Fruit fly (Drosophila melanogaster) whole organism, wandering third instar larva: ENCODE measurements around the gene CG11251.

Source experiments
- Abd-B ChIP-seq: fragments of >200 bp; optimal IDR thresholded peaks from 2 replicates; lab custom pipeline; 2017; ENCODE audit warnings: missing biosample characterization, missing genetic modification characterization
- CG32264 ChIP-seq: fragments of 200-800 bp; sonication (Bioruptor generic); optimal IDR thresholded peaks from 2 replicates; lab custom pipeline; 2016; ENCODE audit warnings: missing biosample characterization, missing genetic modification characterization
- CG9705 ChIP-seq: fragments of 200-800 bp; sonication (Bioruptor generic); optimal IDR thresholded peaks from 2 replicates; lab custom pipeline; 2018; ENCODE audit warnings: missing biosample characterization, mild to moderate bottlenecking, missing genetic modification characterization
- CrebA ChIP-seq: fragments of 200-800 bp; sonication (Bioruptor generic); optimal IDR thresholded peaks from 2 replicates; lab custom pipeline; 2016; ENCODE audit warnings: missing biosample characterization, mild to moderate bottlenecking, missing genetic modification characterization, borderline replicate concordance
- Dfd ChIP-seq: fragments of >200 bp; optimal IDR thresholded peaks from 2 replicates; lab custom pipeline; 2017; ENCODE audit warnings: missing biosample characterization, missing genetic modification characterization
- Dif ChIP-seq: fragments of 200-275, 200-300 bp; sonication (Bioruptor generic); optimal IDR thresholded peaks from 2 replicates; lab custom pipeline; 2018; ENCODE audit warnings: missing biosample characterization, missing genetic modification characterization; ENCODE audit not compliant: partially characterized antibody
- GATAd ChIP-seq: sonication (Bioruptor generic); optimal IDR thresholded peaks from 2 replicates; lab custom pipeline; 2016; ENCODE audit warnings: missing biosample characterization, missing genetic modification characterization
- HLH106 ChIP-seq: fragments of 200-800 bp; optimal IDR thresholded peaks from 3 replicates; lab custom pipeline; 2019; ENCODE audit warnings: missing biosample characterization, mild to moderate bottlenecking, missing genetic modification characterization, moderate library complexity
- Hr78 ChIP-seq: fragments of >200 bp; optimal IDR thresholded peaks from 2 replicates; lab custom pipeline; 2017; ENCODE audit warnings: missing biosample characterization, missing genetic modification characterization
- Hr83 ChIP-seq: fragments of 200-300 bp; sonication (Bioruptor generic); optimal IDR thresholded peaks from 2 replicates; lab custom pipeline; 2016; ENCODE audit warnings: missing biosample characterization, mild to moderate bottlenecking, missing genetic modification characterization, moderate library complexity; ENCODE audit not compliant: poor library complexity, severe bottlenecking
- Jra ChIP-seq: sonication (Bioruptor generic); optimal IDR thresholded peaks from 2 replicates; lab custom pipeline; 2016; ENCODE audit warnings: missing biosample characterization, missing genetic modification characterization
- Mio ChIP-seq: sonication (Bioruptor generic); optimal IDR thresholded peaks from 2 replicates; lab custom pipeline; 2016; ENCODE audit warnings: missing biosample characterization, missing genetic modification characterization
- Myc ChIP-seq: fragments of >200 bp; optimal IDR thresholded peaks from 2 replicates; lab custom pipeline; 2017
- N ChIP-seq: fragments of >200 bp; optimal IDR thresholded peaks from 2 replicates; lab custom pipeline; 2018; ENCODE audit warnings: missing biosample characterization, missing external identifiers, missing genetic modification characterization
- OdsH ChIP-seq: fragments of 200-800 bp; sonication (Bioruptor generic); optimal IDR thresholded peaks from 2 replicates; lab custom pipeline; 2016; ENCODE audit warnings: missing biosample characterization, mild to moderate bottlenecking, missing genetic modification characterization
- Rel ChIP-seq, 2 experiments: fragments of 200-800 bp; sonication (Bioruptor generic) in 1 of 2; optimal IDR thresholded peaks; 2 replicates in 1 of 2; 3 replicates in 1 of 2; lab custom pipeline; 2016 to 2019; ENCODE audit warnings: mild to moderate bottlenecking in 2 of 2, missing biosample characterization in 2 of 2, missing genetic modification characterization in 2 of 2, moderate library complexity in 1 of 2
- Sp1 ChIP-seq: fragments of 200-800 bp; sonication (Bioruptor generic); optimal IDR thresholded peaks from 3 replicates; lab custom pipeline; 2019; ENCODE audit warnings: missing biosample characterization, mild to moderate bottlenecking, missing genetic modification characterization, moderate library complexity
- brk ChIP-seq: fragments of 200-800 bp; sonication (Bioruptor generic); optimal IDR thresholded peaks from 2 replicates; lab custom pipeline; 2016; ENCODE audit warnings: missing biosample characterization, mild to moderate bottlenecking, missing genetic modification characterization
- dl ChIP-seq, 2 experiments: fragments of 175-275, 200-275 bp in 1 of 2; fragments of 200-275 bp in 1 of 2; sonication (Bioruptor generic); optimal IDR thresholded peaks; lab custom pipeline; 2018; ENCODE audit warnings: mild to moderate bottlenecking in 2 of 2, missing biosample characterization in 2 of 2, missing genetic modification characterization in 2 of 2, moderate library complexity in 2 of 2; ENCODE audit not compliant: partially characterized antibody in 2 of 2, insufficient read depth in 1 of 2
- dmrt93B ChIP-seq: fragments of 200-800 bp; sonication (Bioruptor generic); optimal IDR thresholded peaks from 2 replicates; lab custom pipeline; 2018; ENCODE audit warnings: missing biosample characterization, mild to moderate bottlenecking, missing genetic modification characterization
- dsf ChIP-seq: sonication (Bioruptor generic); optimal IDR thresholded peaks from 2 replicates; lab custom pipeline; 2016; ENCODE audit warnings: missing biosample characterization, missing genetic modification characterization, borderline replicate concordance
- foxo ChIP-seq, 2 experiments: fragments of 200-800 bp; sonication (Bioruptor generic); optimal IDR thresholded peaks; 2 replicates in 1 of 2; 3 replicates in 1 of 2; lab custom pipeline; 2016 to 2017; ENCODE audit warnings: missing biosample characterization in 2 of 2, missing genetic modification characterization in 2 of 2
- fru ChIP-seq: fragments of 200-800 bp; sonication (Bioruptor generic); optimal IDR thresholded peaks from 3 replicates; lab custom pipeline; 2016; ENCODE audit warnings: missing biosample characterization, mild to moderate bottlenecking, missing genetic modification characterization
- jim ChIP-seq: fragments of 175-275, 200-325 bp; sonication (Bioruptor generic); optimal IDR thresholded peaks from 2 replicates; lab custom pipeline; 2016; ENCODE audit warnings: missing biosample characterization, mild to moderate bottlenecking, missing genetic modification characterization
- psq ChIP-seq: fragments of 200-800 bp; sonication (Bioruptor generic); optimal IDR thresholded peaks from 3 replicates; lab custom pipeline; 2017; ENCODE audit warnings: missing biosample characterization, mild to moderate bottlenecking, missing genetic modification characterization, moderate library complexity
- sage ChIP-seq: fragments of 200-800 bp; sonication (Bioruptor generic); optimal IDR thresholded peaks from 2 replicates; lab custom pipeline; 2016; ENCODE audit warnings: missing biosample characterization, mild to moderate bottlenecking, missing genetic modification characterization
- sv ChIP-seq: fragments of 200-800 bp; sonication (Bioruptor generic); optimal IDR thresholded peaks from 3 replicates; lab custom pipeline; 2016; ENCODE audit warnings: missing biosample characterization, missing genetic modification characterization
- tai ChIP-seq: sonication (Bioruptor generic); optimal IDR thresholded peaks from 2 replicates; lab custom pipeline; 2016; ENCODE audit warnings: missing biosample characterization, missing genetic modification characterization
- usp ChIP-seq: fragments of >200 bp; optimal IDR thresholded peaks from 2 replicates; lab custom pipeline; 2017; ENCODE audit warnings: missing biosample characterization, missing genetic modification characterization

CG11251 gene

DNA sequence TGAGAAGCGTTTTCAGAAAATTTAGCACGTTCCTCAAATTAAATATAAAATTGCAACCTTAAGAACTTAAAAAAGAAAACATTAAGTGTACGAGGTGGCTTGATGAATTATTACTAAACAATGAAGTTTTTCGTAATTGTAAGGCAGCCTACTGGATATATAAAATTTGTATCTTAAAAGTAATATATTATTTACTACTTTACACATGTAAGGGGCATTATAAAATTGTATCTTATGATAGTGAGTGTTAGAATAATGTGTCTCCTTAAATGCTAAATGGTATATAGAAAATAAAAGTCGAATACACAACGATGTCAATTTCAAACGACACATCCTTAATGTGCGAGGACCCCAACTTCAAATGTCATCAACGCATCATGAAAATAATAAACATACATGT, at the start of gene CG11251:
CG11251 (minus strand) TSS at position 101 of the 400 bp plus-strand sequence.
- TF ChIP-seq sage (no peak), psq (GFP tag; lab: Kevin White, UChicago) (no peak), dsf (GFP tag; lab: Kevin White, UChicago) (no peak), dmrt93B (GFP tag; lab: Kevin White, UChicago) (no peak), sv (GFP tag; lab: Kevin White, UChicago) (no peak), Abd-B (no peak), brk (no peak), tai (GFP tag; lab: Kevin White, UChicago) (no peak), jim (GFP tag; lab: Kevin White, UChicago) (no peak), Dif (GFP tag; lab: Kevin White, UChicago) (no peak), Dfd (GFP tag; lab: Kevin White, UChicago) (no peak)

DNA sequence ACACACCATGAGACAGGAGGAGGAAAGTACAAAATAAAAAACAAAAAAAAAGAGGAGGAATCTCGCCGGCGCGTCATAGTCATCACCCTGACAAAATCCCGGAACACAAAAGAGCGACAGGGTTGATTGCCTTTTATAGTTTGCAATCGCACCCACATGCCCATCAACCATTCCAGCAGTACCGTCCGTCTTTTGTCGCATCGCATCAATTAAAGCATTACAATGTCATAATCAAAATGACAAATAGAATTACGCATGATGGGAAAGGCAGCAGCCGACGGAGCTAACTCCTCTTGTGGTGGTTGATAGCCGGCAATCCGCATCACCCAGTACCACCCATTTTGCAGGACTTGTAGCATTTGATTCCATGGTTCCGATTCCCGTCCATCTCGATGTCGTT, 47.6 kb upstream of the CG11251 start:
- TF ChIP-seq dsf (GFP tag; lab: Kevin White, UChicago), result no peak
- no peak for TF ChIP-seq dl (GFP tag; optimal IDR thresholded peaks at IDR 0.05; lab: Kevin White, UChicago; ENCODE audit: insufficient read depth in 1 of 2, partially characterized antibody in 2 of 2)
- TF ChIP-seq dmrt93B (GFP tag; lab: Kevin White, UChicago), result no peak
- TF ChIP-seq tai (GFP tag; lab: Kevin White, UChicago), result no peak
- TF ChIP-seq Dfd (GFP tag; lab: Kevin White, UChicago), result no peak
- no peak for TF ChIP-seq CG9705

DNA sequence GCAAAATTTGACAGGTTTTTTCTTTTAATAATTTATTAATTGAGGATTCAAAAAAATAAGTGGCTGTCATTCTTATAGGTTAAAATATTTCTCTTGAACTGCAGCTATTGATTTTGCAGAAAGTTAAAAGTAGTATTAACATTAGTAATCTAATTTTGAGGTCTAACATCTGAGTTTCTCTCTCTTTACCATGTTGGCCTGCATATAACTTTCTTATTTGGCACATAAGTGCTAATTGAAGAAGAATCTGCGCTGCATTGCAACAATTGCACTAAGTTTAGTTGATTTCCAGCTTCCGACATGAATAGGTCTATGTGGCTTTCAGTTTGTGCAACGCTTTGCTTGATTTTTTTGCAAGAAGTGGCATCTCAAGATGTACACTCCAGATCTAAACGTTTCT, 46.2 kb upstream of the CG11251 start, which contains the start of gene CG33262:
CG33262 (plus strand) TSS at position 301 of the 400 bp plus-strand sequence.
- TF ChIP-seq HLH106 (tag; lab: Kevin White, UChicago), result no peak
- no peak for TF ChIP-seq Sp1

DNA sequence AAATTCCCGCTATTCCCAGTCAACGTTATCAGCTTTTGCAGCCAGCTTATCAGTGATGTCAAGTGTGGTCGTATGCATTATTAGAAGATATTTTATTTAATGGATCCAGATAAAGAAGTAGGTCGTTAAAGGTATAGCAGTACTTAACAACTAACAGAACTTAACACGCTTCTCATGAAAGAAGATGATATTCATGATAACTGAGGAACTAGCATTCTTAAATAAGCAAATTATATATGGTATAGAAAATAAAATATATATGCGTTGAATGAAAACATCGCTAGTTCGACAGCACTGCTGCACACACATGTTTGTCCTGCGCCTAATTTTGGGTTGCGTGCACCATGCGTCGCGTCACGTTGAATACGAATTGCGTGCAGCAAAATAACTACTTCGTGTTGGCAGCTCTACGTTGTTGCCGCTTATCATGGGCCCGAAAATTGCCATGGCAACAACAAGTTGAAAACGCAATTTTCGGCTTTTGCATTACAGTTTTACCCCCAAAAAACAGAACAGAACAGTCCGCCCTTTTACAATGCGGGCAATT, 45.7 kb upstream of the CG11251 start:
- TF ChIP-seq OdsH (GFP tag; lab: Kevin White, UChicago) (no peak), psq (GFP tag; lab: Kevin White, UChicago) (no peak), Hr83 (GFP tag; lab: Kevin White, UChicago) (no peak), CrebA (GFP tag; lab: Kevin White, UChicago) (no peak), GATAd (no peak), usp (no peak), Dif (GFP tag; lab: Kevin White, UChicago) (no peak), dmrt93B (GFP tag; lab: Kevin White, UChicago) (no peak), Rel (GFP tag; optimal IDR thresholded peaks at IDR 0.05; lab: Kevin White, UChicago) (no peak), Rel (tag; optimal IDR thresholded peaks at IDR 0.05; lab: Kevin White, UChicago) (no peak), sv (GFP tag; lab: Kevin White, UChicago) (no peak), Sp1 (no peak), Dfd (GFP tag; lab: Kevin White, UChicago) (no peak), foxo (GFP tag; optimal IDR thresholded peaks at IDR 0.05; lab: Kevin White, UChicago) (no peak), CG32264 (GFP tag; lab: Kevin White, UChicago) (no peak), dsf (GFP tag; lab: Kevin White, UChicago) (no peak), HLH106 (tag; lab: Kevin White, UChicago) (no peak)

DNA sequence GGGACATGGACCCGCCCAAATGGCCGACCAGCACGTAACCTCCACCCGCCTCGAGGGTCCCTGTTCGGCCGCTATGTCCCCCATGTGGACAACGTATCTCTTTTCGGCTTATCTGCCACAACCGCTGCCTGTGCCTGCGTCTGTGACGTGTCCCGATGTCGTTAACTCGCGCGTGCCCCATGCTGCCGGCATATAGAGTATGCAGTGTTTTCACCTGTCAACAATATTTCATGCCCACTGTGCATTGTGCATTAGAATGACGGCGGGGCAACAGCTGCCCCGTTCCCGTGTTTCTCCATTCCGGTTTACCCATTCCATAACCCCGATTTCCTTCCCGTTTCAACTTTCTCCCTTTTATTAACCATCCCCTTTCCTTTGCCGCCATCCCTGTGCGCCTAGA, 45.1 kb upstream of the CG11251 start:
- TF ChIP-seq dl (GFP tag; optimal IDR thresholded peaks at IDR 0.05; lab: Kevin White, UChicago; ENCODE audit: insufficient read depth in 1 of 2, partially characterized antibody in 2 of 2), result no peak
- no peak for TF ChIP-seq N (GFP tag; lab: Kevin White, UChicago)
- TF ChIP-seq OdsH (GFP tag; lab: Kevin White, UChicago), result no peak
- no peak for TF ChIP-seq Abd-B
- TF ChIP-seq Hr78 (GFP tag; lab: Kevin White, UChicago), result no peak
- TF ChIP-seq sage, result no peak
- TF ChIP-seq fru, result no peak
- no peak for TF ChIP-seq sv (GFP tag; lab: Kevin White, UChicago)
- TF ChIP-seq Hr83 (GFP tag; lab: Kevin White, UChicago), result no peak
- no peak for TF ChIP-seq Mio (GFP tag; lab: Kevin White, UChicago)
- TF ChIP-seq Myc, result no peak
- no peak for TF ChIP-seq tai (GFP tag; lab: Kevin White, UChicago)
- TF ChIP-seq Jra (GFP tag; lab: Kevin White, UChicago), result no peak
- no peak for TF ChIP-seq psq (GFP tag; lab: Kevin White, UChicago)
- no peak for TF ChIP-seq CrebA (GFP tag; lab: Kevin White, UChicago)
